Worm (Caenorhabditis elegans): ENCODE results near the gene popl-7.

popl-7 gene

ce11 chrIV:13327064-13327463, 43.4 kb upstream of the popl-7 start:
- TF ChIP-seq efl-1 (optimal IDR thresholded peaks at IDR 0.05) = no peak
- peak in 1 of 2 experiments; percentile 82 for TF ChIP-seq efl-1 (GFP tag; optimal IDR thresholded peaks at IDR 0.05 in 1 of 2)
- TF ChIP-seq tlp-1 (tag; optimal IDR thresholded peaks at IDR 0.05) = peak; percentile 75
- no peak for TF ChIP-seq unc-30 (tag; optimal IDR thresholded peaks at IDR 0.05)
- TF ChIP-seq hlh-17 (GFP tag; optimal IDR thresholded peaks at IDR 0.05; ENCODE audit: borderline replicate concordance) = no peak
- TF ChIP-seq nhr-28 (tag; optimal IDR thresholded peaks at IDR 0.05) = no peak
- peak in 1 of 2 experiments; percentile 27 for TF ChIP-seq lin-35 (GFP tag; optimal IDR thresholded peaks at IDR 0.05)
- peak; percentile 39 for TF ChIP-seq jun-1 (tag; optimal IDR thresholded peaks at IDR 0.05)
- TF ChIP-seq dpl-1 (GFP tag; optimal IDR thresholded peaks at IDR 0.05) = no peak
- no peak for TF ChIP-seq mep-1 (tag; optimal IDR thresholded peaks at IDR 0.05)
- TF ChIP-seq elt-2 (tag; optimal IDR thresholded peaks at IDR 0.05) = peak; percentile 90
- peak; percentile 61 for TF ChIP-seq pqm-1 (tag; optimal IDR thresholded peaks at IDR 0.05)

ce11 chrIV:13328059-13328458, 42.4 kb upstream of the popl-7 start, which contains the start of gene far-6:
Gene far-6, plus strand, starts transcription at chrIV:13328359.
- TF ChIP-seq fos-1 (tag; optimal IDR thresholded peaks at IDR 0.05) (no peak), lir-3 (tag; optimal IDR thresholded peaks at IDR 0.05; ENCODE audit: poor library complexity) (no peak), aha-1 (tag; optimal IDR thresholded peaks at IDR 0.05) (no peak), ceh-8 (GFP tag; optimal IDR thresholded peaks at IDR 0.05) (no peak), irx-1 (tag; optimal IDR thresholded peaks at IDR 0.05) (no peak), lsy-2 (tag; optimal IDR thresholded peaks at IDR 0.05) (no peak), ceh-90 (tag; optimal IDR thresholded peaks at IDR 0.05) (no peak), nhr-12 (tag; optimal IDR thresholded peaks at IDR 0.05) (no peak), Y116A8C.19 (tag; optimal IDR thresholded peaks at IDR 0.05; ENCODE audit: borderline replicate concordance) (no peak)

ce11 chrIV:13330547-13330946, 39.9 kb upstream of the popl-7 start:
- TF ChIP-seq efl-1 (optimal IDR thresholded peaks at IDR 0.05) (no peak), efl-1 (GFP tag; optimal IDR thresholded peaks at IDR 0.05 in 1 of 2) (peak in 1 of 2 experiments; percentile 53), lin-35 (GFP tag; optimal IDR thresholded peaks at IDR 0.05) (no peak), dpl-1 (GFP tag; optimal IDR thresholded peaks at IDR 0.05) (no peak), C34B4.2 (tag; optimal IDR thresholded peaks at IDR 0.05) (no peak), pqm-1 (tag; optimal IDR thresholded peaks at IDR 0.05) (no peak)

ce11 chrIV:13331285-13331684, 39.2 kb upstream of the popl-7 start, which contains the start of gene pqn-74:
Gene pqn-74, minus strand, starts transcription at chrIV:13331406.
- TF ChIP-seq lin-14 (GFP tag; optimal IDR thresholded peaks at IDR 0.05) = no peak
- TF ChIP-seq zip-4 (GFP tag; optimal IDR thresholded peaks at IDR 0.05) = no peak
- no peak for TF ChIP-seq unc-98 (GFP tag; IDR thresholded peaks at IDR 0.05)
- TF ChIP-seq ceh-88 (GFP tag; IDR thresholded peaks at IDR 0.05) = no peak
- TF ChIP-seq nhr-76 (tag; optimal IDR thresholded peaks at IDR 0.05) = no peak
- no peak for TF ChIP-seq irx-1 (tag; optimal IDR thresholded peaks at IDR 0.05)
- no peak for TF ChIP-seq nhr-47 (tag; optimal IDR thresholded peaks at IDR 0.05)
- no peak for TF ChIP-seq efl-1 (optimal IDR thresholded peaks at IDR 0.05)
- TF ChIP-seq efl-1 (GFP tag; optimal IDR thresholded peaks at IDR 0.05 in 1 of 2) = no peak
- TF ChIP-seq nhr-28 (tag; optimal IDR thresholded peaks at IDR 0.05) = no peak
- no peak for TF ChIP-seq efl-3 (GFP tag; optimal IDR thresholded peaks at IDR 0.05)
- TF ChIP-seq aly-2 (tag; optimal IDR thresholded peaks at IDR 0.05) = no peak
- TF ChIP-seq tbx-2 (tag; optimal IDR thresholded peaks at IDR 0.05) = no peak
- TF ChIP-seq C16A3.4 (tag; optimal IDR thresholded peaks at IDR 0.05) = no peak
- TF ChIP-seq snu-23 (GFP tag; optimal IDR thresholded peaks at IDR 0.05) = no peak
- no peak for TF ChIP-seq nhr-90 (tag; optimal IDR thresholded peaks at IDR 0.05; ENCODE audit: poor library complexity)
- TF ChIP-seq F16B12.6 (tag; optimal IDR thresholded peaks at IDR 0.05) = no peak
- no peak for TF ChIP-seq hpl-2 (GFP tag; optimal IDR thresholded peaks at IDR 0.05)
- TF ChIP-seq vab-15 (tag; optimal IDR thresholded peaks at IDR 0.05) = no peak
- TF ChIP-seq tlp-1 (tag; optimal IDR thresholded peaks at IDR 0.05) = no peak
- no peak for TF ChIP-seq nhr-77 (tag; optimal IDR thresholded peaks at IDR 0.05)

All from whole organism, L1 larva.